Worm (Caenorhabditis elegans): Measurements from ENCODE around the gene fat-6.

- TF ChIP-seq unc-39 (tag; optimal IDR thresholded peaks at IDR 0.05) (no peak), drap-1 (GFP tag; optimal IDR thresholded peaks at IDR 0.05) (no peak), mep-1 (tag; optimal IDR thresholded peaks at IDR 0.05) (no peak), mab-5 (tag; optimal IDR thresholded peaks at IDR 0.05) (no peak), nhr-12 (tag; optimal IDR thresholded peaks at IDR 0.05) (no peak), nhr-28 (tag; optimal IDR thresholded peaks at IDR 0.05) (no peak), snpc-4 (tag; optimal IDR thresholded peaks at IDR 0.05) (no peak), nhr-237 (tag; optimal IDR thresholded peaks at IDR 0.05) (no peak), pha-4 (tag; optimal IDR thresholded peaks at IDR 0.05) (no peak)
Measured at ce11 chrIV:11878249-11878648, 37.2 kb downstream of the fat-6 start, which contains the start of gene cutl-27.

All from whole organism, mixed stage, embryonic.